Worm (Caenorhabditis elegans) whole organism, mixed stage, embryonic: ENCODE measurements around the gene cdc-42.

ENCODE experiments used
- ceh-43 ChIP-seq: fragments of 200-800 bp; sonication (Bioruptor generic); optimal IDR thresholded peaks from 2 replicates; lab custom pipeline; 2018; ENCODE audit warnings: mild to moderate bottlenecking, missing genetic modification characterization, moderate library complexity, missing compliant biosample characterization
- cnd-1 ChIP-seq: fragments of 200-800 bp; sonication (Bioruptor generic); optimal IDR thresholded peaks from 2 replicates; lab custom pipeline; 2018; ENCODE audit warnings: mild to moderate bottlenecking, missing genetic modification characterization, missing compliant biosample characterization

DNA sequence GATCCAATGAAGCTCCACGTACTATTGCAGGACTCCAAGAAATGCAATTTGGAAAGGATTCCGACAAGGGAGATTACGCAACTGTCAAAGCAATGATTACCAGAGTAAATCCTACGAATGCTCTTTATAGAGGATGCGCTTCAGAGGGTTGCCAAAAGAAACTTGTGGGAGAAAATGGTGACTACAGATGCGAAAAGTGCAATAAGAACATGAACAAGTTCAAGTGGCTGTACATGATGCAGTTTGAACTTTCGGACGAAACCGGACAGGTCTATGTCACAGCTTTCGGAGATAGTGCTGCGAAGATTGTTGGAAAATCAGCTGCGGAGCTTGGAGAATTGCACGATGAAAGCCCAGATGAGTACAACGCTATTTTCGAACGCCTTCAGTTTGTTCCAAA is 50.1 kb downstream of the cdc-42 start:
- TF ChIP-seq cnd-1: no peak
- no peak for TF ChIP-seq ceh-43 (GFP tag; lab: Kevin White, UChicago)
